Worm (Caenorhabditis elegans): Measurements from ENCODE around the gene rbm-25.

DNA sequence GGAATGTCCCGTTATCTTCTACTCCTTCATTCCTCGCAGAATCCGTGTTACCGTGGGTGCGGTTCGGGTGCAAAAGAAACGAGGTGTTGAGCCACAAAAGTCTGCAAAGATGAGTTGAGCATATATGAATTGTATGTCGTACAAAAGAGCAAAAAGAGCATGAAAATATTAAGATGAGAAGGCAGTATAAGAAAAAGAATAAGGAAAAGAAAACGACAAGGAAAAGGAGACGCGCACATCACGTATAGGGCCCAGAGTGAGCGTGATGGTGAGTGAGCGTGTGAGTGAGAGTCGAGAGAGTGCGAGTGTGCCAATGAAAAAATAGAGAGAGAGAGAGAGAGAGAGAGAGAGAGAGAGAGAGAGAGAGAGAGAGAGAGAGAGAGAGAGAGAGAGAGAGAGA is 35.1 kb upstream of the rbm-25 start, which contains the start of gene egl-10:
- TF ChIP-seq ama-1 (optimal IDR thresholded peaks at IDR 0.05) = no peak
- no peak for TF ChIP-seq ceh-13 (GFP tag; optimal IDR thresholded peaks at IDR 0.05)
- no peak for TF ChIP-seq tbx-37 (GFP tag; conservative IDR thresholded peaks at IDR 0.05)
- no peak for TF ChIP-seq F13C5.2 (tag; optimal IDR thresholded peaks at IDR 0.05)
- no peak for TF ChIP-seq aly-1 (tag; optimal IDR thresholded peaks at IDR 0.05)
- no peak for TF ChIP-seq B0310.2 (tag; optimal IDR thresholded peaks at IDR 0.05)
- no peak for TF ChIP-seq ceh-36 (tag; optimal IDR thresholded peaks at IDR 0.05)
- no peak for TF ChIP-seq flt-1 (GFP tag; IDR thresholded peaks at IDR 0.05)
- TF ChIP-seq hmbx-1 (tag; optimal IDR thresholded peaks at IDR 0.05) = no peak

Measured in whole organism, early embryonic.